Worm (Caenorhabditis elegans) whole organism, midembryonic: ENCODE results near the gene aagr-4.

Experiments
- T22C8.4 ChIP-seq: fragments of 200-800 bp; sonication (Bioruptor generic); IDR thresholded peaks from 2 replicates; pipeline ENCODE4 v1.3.6; 2022; ENCODE audit warnings: missing genetic modification characterization, missing compliant biosample characterization
- cog-1 ChIP-seq: sonication (generic microtip); optimal IDR thresholded peaks from 2 replicates; lab custom pipeline; 2016; ENCODE audit warnings: missing genetic modification characterization, missing compliant biosample characterization
- ref-1 ChIP-seq: fragments of 200-800 bp; sonication (Bioruptor generic); conservative IDR thresholded peaks from 2 replicates; pipeline ENCODE4 v1.3.6; 2022; ENCODE audit warnings: missing genetic modification reagents, missing genetic modification characterization, missing compliant biosample characterization

DNA sequence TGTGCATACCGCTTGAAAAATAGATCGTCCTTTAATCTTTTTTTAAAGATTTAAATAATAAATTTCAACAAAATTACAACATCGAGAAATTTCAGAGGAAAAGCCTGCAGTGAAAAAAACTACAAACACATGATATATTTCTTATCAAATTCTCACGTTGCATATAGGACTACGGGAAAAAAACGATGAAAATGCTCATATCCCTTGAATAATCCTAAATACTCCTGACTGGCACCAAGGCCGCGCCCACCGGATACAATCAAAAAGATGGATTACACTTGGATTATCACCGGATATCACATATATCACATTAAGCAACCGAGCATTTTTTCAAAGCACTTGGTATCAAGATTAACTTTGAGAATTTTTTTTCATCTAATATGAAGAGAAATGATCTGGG, 53.6 kb downstream of the aagr-4 start:
- TF ChIP-seq ref-1 (GFP tag; lab: Robert Waterston, UW) (no peak), cog-1 (tag; lab: Kevin White, UChicago) (no peak), T22C8.4 (GFP tag; lab: Robert Waterston, UW) (no peak)
